Fruit fly (Drosophila melanogaster): ENCODE results near the gene Mob2.

The Mob2 gene

dm6 chr3L:11583964-11584363 is 21.9 kb upstream of the Mob2 start, which contains the start of gene CG32086:
CG32086 (minus strand) TSS chr3L:11584064.
- TF ChIP-seq Mio (GFP tag; optimal IDR thresholded peaks at IDR 0.05) (no peak), Abd-B (GFP tag; optimal IDR thresholded peaks at IDR 0.05) (no peak), Hr78 (GFP tag; optimal IDR thresholded peaks at IDR 0.05) (no peak), Hnf4 (GFP tag; optimal IDR thresholded peaks at IDR 0.05) (no peak), lola (GFP tag; optimal IDR thresholded peaks at IDR 0.05) (no peak), h (GFP tag; optimal IDR thresholded peaks at IDR 0.05) (no peak), Jra (GFP tag; optimal IDR thresholded peaks at IDR 0.05) (no peak), fru (GFP tag; optimal IDR thresholded peaks at IDR 0.05) (no peak), GATAd (GFP tag; optimal IDR thresholded peaks at IDR 0.05) (no peak), CG9705 (GFP tag; optimal IDR thresholded peaks at IDR 0.05) (no peak), pan (optimal IDR thresholded peaks at IDR 0.05) (no peak), dsf (GFP tag; optimal IDR thresholded peaks at IDR 0.05; ENCODE audit: borderline replicate concordance) (no peak), OdsH (GFP tag; optimal IDR thresholded peaks at IDR 0.05) (no peak), dl (GFP tag; optimal IDR thresholded peaks at IDR 0.05; ENCODE audit: insufficient read depth in 1 of 2, partially characterized antibody in 2 of 2) (no peak)

- TF ChIP-seq fru (GFP tag; optimal IDR thresholded peaks at IDR 0.05) (no peak), CG9705 (GFP tag; optimal IDR thresholded peaks at IDR 0.05) (no peak), Myc (optimal IDR thresholded peaks at IDR 0.05) (no peak), brk (GFP tag; optimal IDR thresholded peaks at IDR 0.05) (no peak), jim (GFP tag; optimal IDR thresholded peaks at IDR 0.05) (no peak), Hr83 (GFP tag; optimal IDR thresholded peaks at IDR 0.05; ENCODE audit: poor library complexity, severe bottlenecking) (no peak), tai (GFP tag; optimal IDR thresholded peaks at IDR 0.05) (no peak), Sp1 (GFP tag; optimal IDR thresholded peaks at IDR 0.05) (no peak), dmrt93B (GFP tag; optimal IDR thresholded peaks at IDR 0.05) (no peak), Abd-B (GFP tag; optimal IDR thresholded peaks at IDR 0.05) (no peak), dsf (GFP tag; optimal IDR thresholded peaks at IDR 0.05; ENCODE audit: borderline replicate concordance) (no peak), N (GFP tag; optimal IDR thresholded peaks at IDR 0.05) (no peak), rgr (GFP tag; optimal IDR thresholded peaks at IDR 0.05) (no peak)
Observed at dm6 chr3L:11582097-11582496, 20.1 kb upstream of the Mob2 start, which contains the start of gene CG33269. CG33269 (minus strand) TSS chr3L:11582197.

DNA sequence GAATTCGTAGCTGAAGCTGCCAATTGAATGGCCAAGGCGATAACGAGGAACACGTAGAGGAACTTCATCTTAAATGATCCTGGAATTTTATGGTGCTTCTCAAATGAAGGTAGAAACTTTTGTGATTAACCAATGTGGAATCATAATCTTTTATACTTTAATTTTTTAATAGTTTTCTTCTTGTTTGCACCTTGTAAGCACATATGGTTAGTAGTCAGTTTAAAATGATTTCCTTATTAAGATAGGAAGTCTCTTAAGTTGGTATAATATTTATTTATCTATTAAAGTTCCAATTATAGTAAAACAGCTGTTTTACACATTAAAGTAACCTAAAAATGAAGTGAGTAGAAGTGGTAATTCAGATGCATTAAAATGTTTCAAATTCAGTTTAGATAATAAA is 18.9 kb upstream of the Mob2 start, which contains the start of gene CG43391:
CG43391 (minus strand) TSS at position 101 of the 400 bp plus-strand sequence.
- no peak for TF ChIP-seq sv (GFP tag; optimal IDR thresholded peaks at IDR 0.05)
- no peak for TF ChIP-seq lola (GFP tag; optimal IDR thresholded peaks at IDR 0.05)
- no peak for TF ChIP-seq Vsx2 (GFP tag; optimal IDR thresholded peaks at IDR 0.05; ENCODE audit: partially characterized antibody)
- no peak for TF ChIP-seq brk (GFP tag; optimal IDR thresholded peaks at IDR 0.05)
- TF ChIP-seq Rel (GFP tag; optimal IDR thresholded peaks at IDR 0.05) = no peak
- no peak for TF ChIP-seq Rel (tag; optimal IDR thresholded peaks at IDR 0.05)
- TF ChIP-seq Hr78 (GFP tag; optimal IDR thresholded peaks at IDR 0.05) = no peak
- no peak for TF ChIP-seq Sp1 (GFP tag; optimal IDR thresholded peaks at IDR 0.05)
- no peak for TF ChIP-seq CrebA (GFP tag; optimal IDR thresholded peaks at IDR 0.05; ENCODE audit: borderline replicate concordance)
- no peak for TF ChIP-seq tai (GFP tag; optimal IDR thresholded peaks at IDR 0.05)
- TF ChIP-seq dl (GFP tag; optimal IDR thresholded peaks at IDR 0.05; ENCODE audit: insufficient read depth in 1 of 2, partially characterized antibody in 2 of 2) = no peak
- TF ChIP-seq pan (optimal IDR thresholded peaks at IDR 0.05) = no peak

- TF ChIP-seq h (GFP tag; optimal IDR thresholded peaks at IDR 0.05) = no peak
- no peak for TF ChIP-seq dl (GFP tag; optimal IDR thresholded peaks at IDR 0.05; ENCODE audit: insufficient read depth in 1 of 2, partially characterized antibody in 2 of 2)
- no peak for TF ChIP-seq jim (GFP tag; optimal IDR thresholded peaks at IDR 0.05)
- TF ChIP-seq Hr78 (GFP tag; optimal IDR thresholded peaks at IDR 0.05) = no peak
- no peak for TF ChIP-seq GATAd (GFP tag; optimal IDR thresholded peaks at IDR 0.05)
- TF ChIP-seq Vsx2 (GFP tag; optimal IDR thresholded peaks at IDR 0.05; ENCODE audit: partially characterized antibody) = no peak
- no peak for TF ChIP-seq br (GFP tag; optimal IDR thresholded peaks at IDR 0.05)
- no peak for TF ChIP-seq N (GFP tag; optimal IDR thresholded peaks at IDR 0.05)
- TF ChIP-seq foxo (GFP tag; optimal IDR thresholded peaks at IDR 0.05) = no peak
- TF ChIP-seq psq (GFP tag; optimal IDR thresholded peaks at IDR 0.05) = no peak
Observed at dm6 chr3L:11579919-11580318, 17.9 kb upstream of the Mob2 start, which contains the start of gene CG43390. CG43390 (minus strand) TSS chr3L:11579950.

DNA sequence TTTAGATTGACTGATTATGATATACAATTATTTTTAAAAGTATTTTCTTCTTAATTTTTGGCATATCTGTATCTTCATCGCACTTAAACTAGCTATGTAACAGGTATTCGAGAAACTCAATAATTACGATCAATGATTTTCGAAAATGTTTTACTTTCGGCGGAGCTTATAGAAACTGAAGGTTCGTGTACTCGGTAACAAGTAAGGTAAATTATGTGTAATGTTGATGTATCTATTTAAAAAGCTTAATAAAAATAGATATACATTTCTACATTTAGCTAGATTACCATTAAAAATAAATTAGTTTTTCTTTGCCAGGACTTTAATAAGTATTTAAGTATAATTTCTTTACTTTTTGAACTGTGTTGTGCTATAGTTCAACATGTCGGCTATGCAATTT is 16.8 kb upstream of the Mob2 start:
- TF ChIP-seq dmrt93B (GFP tag; optimal IDR thresholded peaks at IDR 0.05) = no peak
- peak; percentile 7 for TF ChIP-seq Myc (optimal IDR thresholded peaks at IDR 0.05)

Data from whole organism, wandering third instar larva.